Fruit fly (Drosophila melanogaster) whole organism, embryonic: ENCODE measurements around the gene Ciz1.

Source experiments
- ATbp ChIP-seq: fragments of 200-800 bp; sonication (Bioruptor generic); optimal IDR thresholded peaks from 2 replicates; lab custom pipeline; 2017; ENCODE audit warnings: missing biosample characterization, mild to moderate bottlenecking, missing genetic modification characterization, missing genetic modification reagents
- Atf3 ChIP-seq: fragments of 200-800 bp; sonication (Bioruptor generic); optimal IDR thresholded peaks from 3 replicates; lab custom pipeline; 2016; ENCODE audit warnings: missing biosample characterization, missing genetic modification characterization
- BEAF-32 ChIP-seq: fragments of 200-800 bp; sonication (Bioruptor generic); optimal IDR thresholded peaks from 3 replicates; lab custom pipeline; 2017; ENCODE audit warnings: missing biosample characterization, missing genetic modification characterization, mild to moderate bottlenecking, moderate library complexity, missing genetic modification reagents
- CG10565 ChIP-seq: fragments of 200-800 bp; sonication (Bioruptor generic); optimal IDR thresholded peaks from 3 replicates; lab custom pipeline; 2016; ENCODE audit warnings: missing biosample characterization, mild to moderate bottlenecking, missing genetic modification characterization
- CG10959 ChIP-seq: fragments of 200-800 bp; sonication (Bioruptor generic); IDR thresholded peaks from 2 replicates; pipeline ENCODE4 v1.3.6; 2022; ENCODE audit warnings: missing biosample characterization, missing genetic modification characterization
- CG12219 ChIP-seq: fragments of 200-800 bp; sonication (Bioruptor generic); optimal IDR thresholded peaks from 3 replicates; lab custom pipeline; 2018; ENCODE audit warnings: missing biosample characterization, mild to moderate bottlenecking, missing genetic modification characterization
- CG14014 ChIP-seq: fragments of 200-800 bp; sonication (Bioruptor generic); IDR thresholded peaks from 2 replicates; pipeline ENCODE4 v1.3.6; 2022; ENCODE audit warnings: missing biosample characterization, missing genetic modification characterization
- CG14667 ChIP-seq: fragments of 200-800 bp; sonication (Bioruptor generic); IDR thresholded peaks from 2 replicates; pipeline ENCODE4 v1.3.6; 2022; ENCODE audit warnings: missing biosample characterization, missing genetic modification characterization
- CG14710 ChIP-seq: fragments of 200-800 bp; sonication (Bioruptor generic); optimal IDR thresholded peaks from 3 replicates; lab custom pipeline; 2019; ENCODE audit warnings: missing biosample characterization, mild to moderate bottlenecking, missing genetic modification characterization, moderate library complexity
- CG1529 ChIP-seq: fragments of 200-800 bp; sonication (Bioruptor generic); optimal IDR thresholded peaks from 3 replicates; lab custom pipeline; 2018; ENCODE audit warnings: missing biosample characterization, missing genetic modification characterization
- CG2116 ChIP-seq: fragments of 200-800 bp; sonication (Bioruptor generic); optimal IDR thresholded peaks from 3 replicates; lab custom pipeline; 2018; ENCODE audit warnings: missing biosample characterization, mild to moderate bottlenecking, missing genetic modification characterization
- CG31388 ChIP-seq: fragments of 200-800 bp; sonication (Bioruptor generic); optimal IDR thresholded peaks from 2 replicates; lab custom pipeline; 2016; ENCODE audit warnings: missing biosample characterization, missing genetic modification characterization
- CG3163 ChIP-seq: fragments of 200-800 bp; sonication (Bioruptor generic); optimal IDR thresholded peaks from 3 replicates; lab custom pipeline; 2016; ENCODE audit warnings: missing biosample characterization, missing genetic modification characterization
- CG32772 ChIP-seq: fragments of 200-800 bp; sonication (Bioruptor generic); IDR thresholded peaks from 2 replicates; pipeline ENCODE4 v1.3.6; 2022; ENCODE audit warnings: missing biosample characterization, missing genetic modification characterization
- CG3726 ChIP-seq: fragments of 200-800 bp; sonication (Bioruptor generic); IDR thresholded peaks from 3 replicates; pipeline ENCODE4, ENCODE4 v1.3.6; 2022; ENCODE audit warnings: missing biosample characterization, missing genetic modification characterization
- CG4328 ChIP-seq: fragments of 200-800 bp; sonication (Bioruptor generic); optimal IDR thresholded peaks from 3 replicates; lab custom pipeline; 2017; ENCODE audit warnings: missing biosample characterization, missing genetic modification reagents, missing genetic modification characterization
- CG4617 ChIP-seq: fragments of 200-800 bp; sonication (Bioruptor generic); optimal IDR thresholded peaks from 3 replicates; lab custom pipeline; 2016; ENCODE audit warnings: missing biosample characterization, missing genetic modification characterization, borderline replicate concordance
- CG6683 ChIP-seq: fragments of 200-800 bp; sonication (Bioruptor generic); optimal IDR thresholded peaks from 2 replicates; lab custom pipeline; 2017; ENCODE audit warnings: missing biosample characterization, mild to moderate bottlenecking, missing genetic modification characterization, missing genetic modification reagents
- CG8290 ChIP-seq, 3 experiments: fragments of 200-800 bp; sonication (Bioruptor generic); optimal IDR thresholded peaks; 2 replicates each; lab custom pipeline; 2016 to 2019; ENCODE audit warnings: missing biosample characterization in 3 of 3, missing genetic modification characterization in 3 of 3, mild to moderate bottlenecking in 2 of 3, moderate library complexity in 1 of 3
- CG8944 ChIP-seq: fragments of 200-800 bp; sonication (Bioruptor generic); optimal IDR thresholded peaks from 3 replicates; lab custom pipeline; 2016; ENCODE audit warnings: missing biosample characterization, missing genetic modification characterization
- CG9817 ChIP-seq: fragments of 200-800 bp; sonication (Bioruptor generic); optimal IDR thresholded peaks from 2 replicates; lab custom pipeline; 2018; ENCODE audit warnings: missing biosample characterization, mild to moderate bottlenecking, missing genetic modification characterization, moderate library complexity
- CTCF ChIP-seq: fragments of 200-800 bp; sonication (Bioruptor generic); optimal IDR thresholded peaks from 2 replicates; lab custom pipeline; 2017; ENCODE audit warnings: missing biosample characterization, mild to moderate bottlenecking, missing genetic modification characterization, moderate library complexity
- Dip2 ChIP-seq: fragments of 200-800 bp; sonication (Bioruptor generic); IDR thresholded peaks from 2 replicates; pipeline ENCODE4 v1.3.6; 2022; ENCODE audit warnings: missing biosample characterization, missing genetic modification characterization
- Fer2 ChIP-seq: fragments of 200-800 bp; sonication (Bioruptor generic); optimal IDR thresholded peaks from 2 replicates; lab custom pipeline; 2018; ENCODE audit warnings: missing biosample characterization, mild to moderate bottlenecking, missing genetic modification characterization, moderate library complexity
- Fer3 ChIP-seq: fragments of 200-800 bp; sonication (Bioruptor generic); optimal IDR thresholded peaks from 2 replicates; lab custom pipeline; 2018; ENCODE audit warnings: missing biosample characterization, mild to moderate bottlenecking, missing genetic modification characterization, moderate library complexity
- GATAe ChIP-seq: fragments of 200-800 bp; sonication (Bioruptor generic); conservative IDR thresholded peaks from 2 replicates; pipeline ENCODE4 v1.3.6; 2022; ENCODE audit warnings: missing biosample characterization, missing genetic modification characterization
- HHEX ChIP-seq: fragments of 200-800 bp; sonication (Bioruptor generic); optimal IDR thresholded peaks from 3 replicates; lab custom pipeline; 2017; ENCODE audit warnings: missing biosample characterization, mild to moderate bottlenecking, missing genetic modification characterization, missing genetic modification reagents
- Hey ChIP-seq: fragments of 200-800 bp; sonication (Bioruptor generic); optimal IDR thresholded peaks from 3 replicates; lab custom pipeline; 2018; ENCODE audit warnings: missing biosample characterization, mild to moderate bottlenecking, missing genetic modification characterization
- Hr39 ChIP-seq: fragments of >200 bp; optimal IDR thresholded peaks from 2 replicates; lab custom pipeline; 2017
- Hr78 ChIP-seq, 2 experiments: fragments of 200-800 bp in 1 of 2; fragments of >200 bp in 1 of 2; sonication (Bioruptor generic) in 1 of 2; optimal IDR thresholded peaks; 2 replicates each; lab custom pipeline; 2017 to 2019; ENCODE audit warnings: missing biosample characterization in 2 of 2, missing genetic modification characterization in 2 of 2, mild to moderate bottlenecking in 1 of 2, moderate library complexity in 1 of 2
- Hsf ChIP-seq: fragments of 200-800 bp; sonication (Bioruptor generic); optimal IDR thresholded peaks from 3 replicates; lab custom pipeline; 2016; ENCODE audit warnings: missing biosample characterization, missing genetic modification characterization
- Jarid2 ChIP-seq: fragments of 200-800 bp; sonication (Bioruptor generic); optimal IDR thresholded peaks from 3 replicates; lab custom pipeline; 2017; ENCODE audit warnings: mild to moderate bottlenecking, missing biosample characterization, missing genetic modification reagents, missing genetic modification characterization
- Lpt ChIP-seq: fragments of >200 bp; optimal IDR thresholded peaks from 2 replicates; lab custom pipeline; 2018; ENCODE audit warnings: missing biosample characterization, missing genetic modification characterization
- NC2α ChIP-seq: fragments of 200-800 bp; sonication (Bioruptor generic); optimal IDR thresholded peaks from 2 replicates; lab custom pipeline; 2016; ENCODE audit warnings: missing biosample characterization, missing genetic modification characterization
- NC2β ChIP-seq: fragments of 200-800 bp; sonication (Bioruptor generic); optimal IDR thresholded peaks from 2 replicates; lab custom pipeline; 2016; ENCODE audit warnings: missing biosample characterization, missing genetic modification characterization
- ash1 ChIP-seq: fragments of 200-800 bp; sonication (Bioruptor generic); optimal IDR thresholded peaks from 2 replicates; lab custom pipeline; 2018; ENCODE audit warnings: missing biosample characterization, mild to moderate bottlenecking, missing genetic modification characterization
- bab2 ChIP-seq: fragments of 200-800 bp; sonication (Bioruptor generic); optimal IDR thresholded peaks from 2 replicates; lab custom pipeline; 2016; ENCODE audit warnings: missing biosample characterization, missing genetic modification characterization
- bowl ChIP-seq: fragments of 200-800 bp; sonication (Bioruptor generic); IDR thresholded peaks from 2 replicates; pipeline ENCODE4 v1.3.6; 2022; ENCODE audit warnings: missing biosample characterization, missing genetic modification characterization
- disco-r ChIP-seq: fragments of 200-800 bp; sonication (Bioruptor generic); optimal IDR thresholded peaks from 2 replicates; lab custom pipeline; 2016; ENCODE audit warnings: missing biosample characterization, missing genetic modification characterization
- fd96Cb ChIP-seq: fragments of 200-800 bp; sonication (Bioruptor generic); optimal IDR thresholded peaks from 2 replicates; lab custom pipeline; 2018; ENCODE audit warnings: missing biosample characterization, mild to moderate bottlenecking, missing genetic modification characterization, moderate library complexity
- gro ChIP-seq: fragments of 200-800 bp; sonication (Bioruptor generic); optimal IDR thresholded peaks from 2 replicates; lab custom pipeline; 2016; ENCODE audit warnings: missing biosample characterization, missing genetic modification characterization
- lab ChIP-seq: fragments of 200-800 bp; sonication (Bioruptor generic); optimal IDR thresholded peaks from 3 replicates; lab custom pipeline; 2017; ENCODE audit warnings: missing biosample characterization, missing genetic modification characterization, mild to moderate bottlenecking, moderate library complexity, missing genetic modification reagents
- mam ChIP-seq: fragments of 200-800 bp; sonication (Bioruptor generic); optimal IDR thresholded peaks from 3 replicates; lab custom pipeline; 2016; ENCODE audit warnings: missing biosample characterization, missing genetic modification characterization
- pb ChIP-seq: fragments of 200-800 bp; sonication (Bioruptor generic); optimal IDR thresholded peaks from 3 replicates; lab custom pipeline; 2016; ENCODE audit warnings: missing biosample characterization, missing genetic modification characterization
- pfk ChIP-seq: fragments of 200-800 bp; sonication (Bioruptor generic); optimal IDR thresholded peaks from 2 replicates; lab custom pipeline; 2018; ENCODE audit warnings: missing biosample characterization, mild to moderate bottlenecking, missing genetic modification characterization, moderate library complexity
- pita ChIP-seq: fragments of 200-800 bp; sonication (Bioruptor generic); optimal IDR thresholded peaks from 2 replicates; lab custom pipeline; 2017; ENCODE audit warnings: missing biosample characterization, mild to moderate bottlenecking, missing genetic modification characterization
- slp2 ChIP-seq: fragments of 200-800 bp; sonication (Bioruptor generic); optimal IDR thresholded peaks from 2 replicates; lab custom pipeline; 2016; ENCODE audit warnings: missing biosample characterization, missing genetic modification characterization
- sr ChIP-seq: fragments of 200-800 bp; sonication (Bioruptor generic); IDR thresholded peaks from 3 replicates; pipeline ENCODE4 v1.3.6; 2022; ENCODE audit warnings: missing biosample characterization, missing genetic modification characterization
- stwl ChIP-seq: fragments of 200-800 bp; sonication (Bioruptor generic); optimal IDR thresholded peaks from 3 replicates; lab custom pipeline; 2018; ENCODE audit warnings: missing biosample characterization, mild to moderate bottlenecking, missing genetic modification characterization, moderate library complexity
- tna ChIP-seq: fragments of 200-800 bp; sonication (Bioruptor generic); IDR thresholded peaks from 2 replicates; pipeline ENCODE4 v1.3.6; 2022; ENCODE audit warnings: missing biosample characterization, missing genetic modification characterization; ENCODE audit not compliant: partially characterized antibody
- wdn ChIP-seq: fragments of 200-800 bp; sonication (Bioruptor generic); IDR thresholded peaks from 2 replicates; pipeline ENCODE4 v1.3.6; 2022; ENCODE audit warnings: missing biosample characterization, missing genetic modification characterization
- zfh1 ChIP-seq: fragments of 200-800 bp; sonication (Bioruptor generic); IDR thresholded peaks from 3 replicates; pipeline ENCODE4 v1.3.6; 2022; ENCODE audit warnings: missing biosample characterization, missing genetic modification characterization

Ciz1 gene

DNA sequence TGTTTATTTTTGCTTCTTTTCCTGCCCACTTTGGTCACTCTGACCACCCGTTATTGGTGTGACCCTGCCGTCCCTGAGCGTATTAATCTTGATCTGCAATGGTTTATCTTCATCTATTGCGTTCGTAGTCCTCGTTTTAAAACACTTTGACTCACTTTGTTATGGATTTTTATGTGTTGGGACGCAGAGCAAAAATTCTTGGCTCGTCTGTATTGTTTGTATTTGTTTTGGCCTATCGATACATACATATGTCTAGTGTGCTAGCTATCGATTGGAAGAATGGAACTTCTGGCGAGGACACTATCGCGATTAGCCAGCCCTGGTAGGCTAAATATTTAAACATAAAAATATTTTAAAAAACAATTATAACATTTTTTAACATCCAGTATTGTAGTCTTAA, 4.8 kb upstream of the Ciz1 start, which contains the start of gene CG10809 (continued):
- TF ChIP-seq Fer3 (peak; percentile 33), CG6683 (no peak), Fer2 (tag; lab: Kevin White, UChicago) (no peak), CTCF (no peak), CG2116 (GFP tag; lab: Kevin White, UChicago) (peak; percentile 85), CG14014 (GFP tag; lab: Robert Waterston, UW) (no peak), Atf3 (GFP tag; lab: Kevin White, UChicago) (no peak), fd96Cb (tag; lab: Kevin White, UChicago) (peak; percentile 7), gro (GFP tag; lab: Kevin White, UChicago) (peak; percentile 38), CG4617 (GFP tag; lab: Kevin White, UChicago) (peak; percentile 97), tna (GFP tag; lab: Robert Waterston, UW) (peak; percentile 89), CG31388 (GFP tag; lab: Kevin White, UChicago) (no peak), NC2β (peak; percentile 37), Hr39 (lab: Kevin White, UChicago) (no peak), pita (GFP tag; lab: Kevin White, UChicago) (no peak), Hsf (GFP tag; lab: Kevin White, UChicago) (no peak), stwl (tag; lab: Kevin White, UChicago) (peak; percentile 87), bowl (GFP tag; lab: Robert Waterston, UW) (no peak), GATAe (GFP tag; lab: Robert Waterston, UW) (no peak), disco-r (no peak), CG32772 (GFP tag; lab: Robert Waterston, UW) (no peak), NC2α (GFP tag; lab: Kevin White, UChicago) (no peak), Lpt (GFP tag; lab: Kevin White, UChicago) (no peak), sr (no peak), ash1 (GFP tag; lab: Kevin White, UChicago) (no peak), CG3163 (GFP tag; lab: Kevin White, UChicago) (no peak), zfh1 (GFP tag; lab: Robert Waterston, UW) (no peak; the same call in 2 of the 3 replicates), pfk (no peak), wdn (GFP tag; lab: Robert Waterston, UW) (no peak), Hr78 (GFP tag; optimal IDR thresholded peaks at IDR 0.05; lab: Kevin White, UChicago) (no peak), CG8944 (no peak), Jarid2 (GFP tag; lab: Kevin White, UChicago) (no peak), Dip2 (GFP tag; lab: Robert Waterston, UW) (no peak), BEAF-32 (GFP tag; lab: Kevin White, UChicago) (peak; percentile 95), CG10565 (GFP tag; lab: Kevin White, UChicago) (no peak), slp2 (GFP tag; lab: Kevin White, UChicago) (peak; percentile 7), ATbp (GFP tag; lab: Kevin White, UChicago) (no peak), CG12219 (GFP tag; lab: Kevin White, UChicago) (no peak), CG14710 (tag; lab: Kevin White, UChicago) (peak; percentile 79), CG10959 (GFP tag; lab: Robert Waterston, UW) (no peak), bab2 (no peak), HHEX (no peak), CG1529 (GFP tag; lab: Kevin White, UChicago) (no peak), CG4328 (no peak), CG14667 (GFP tag; lab: Robert Waterston, UW) (no peak), pb (GFP tag; lab: Kevin White, UChicago) (no peak), CG9817 (tag; lab: Kevin White, UChicago) (no peak), mam (GFP tag; lab: Kevin White, UChicago) (peak; percentile 11), Hey (tag; lab: Kevin White, UChicago) (no peak), CG8290 (GFP tag; optimal IDR thresholded peaks at IDR 0.05; lab: Kevin White, UChicago) (peak; percentile 34), CG8290 (tag; optimal IDR thresholded peaks at IDR 0.05; lab: Kevin White, UChicago) (no peak), lab (GFP tag; lab: Kevin White, UChicago) (no peak), CG3726 (GFP tag; lab: Robert Waterston, UW) (no peak)
